Fruit fly (Drosophila melanogaster) whole organism, embryonic: ENCODE results near the gene CG8892.
A peak's percentile ranks its signal among the peaks of the same experiment; 100 is the strongest.

Experiments used
- Aef1 ChIP-seq: fragments of 200-800 bp; sonication (Bioruptor generic); IDR thresholded peaks from 3 replicates; pipeline ENCODE4 v1.3.6; 2022; ENCODE audit warnings: missing biosample characterization, missing genetic modification characterization
- Atf3 ChIP-seq: fragments of 200-800 bp; sonication (Bioruptor generic); optimal IDR thresholded peaks from 3 replicates; lab custom pipeline; 2016; ENCODE audit warnings: missing biosample characterization, missing genetic modification characterization
- Atf6 ChIP-seq: fragments of 200-800 bp; sonication (Bioruptor generic); IDR thresholded peaks from 2 replicates; pipeline ENCODE4 v1.3.6; 2022; ENCODE audit warnings: missing biosample characterization, missing genetic modification characterization
- CG12219 ChIP-seq: fragments of 200-800 bp; sonication (Bioruptor generic); optimal IDR thresholded peaks from 3 replicates; lab custom pipeline; 2018; ENCODE audit warnings: missing biosample characterization, mild to moderate bottlenecking, missing genetic modification characterization
- CG13424 ChIP-seq: fragments of 200-800 bp; sonication (Bioruptor generic); optimal IDR thresholded peaks from 2 replicates; lab custom pipeline; 2019; ENCODE audit warnings: missing biosample characterization, mild to moderate bottlenecking, missing genetic modification characterization, moderate library complexity
- CG13624 ChIP-seq: fragments of 200-800 bp; sonication (Bioruptor generic); optimal IDR thresholded peaks from 2 replicates; lab custom pipeline; 2016; ENCODE audit warnings: missing biosample characterization, missing genetic modification characterization
- CG14667 ChIP-seq: fragments of 200-800 bp; sonication (Bioruptor generic); IDR thresholded peaks from 2 replicates; pipeline ENCODE4 v1.3.6; 2022; ENCODE audit warnings: missing biosample characterization, missing genetic modification characterization
- CG15269 ChIP-seq: fragments of 200-800 bp; sonication (Bioruptor generic); optimal IDR thresholded peaks from 2 replicates; lab custom pipeline; 2018; ENCODE audit warnings: missing biosample characterization, mild to moderate bottlenecking, missing genetic modification characterization, moderate library complexity
- CG30403 ChIP-seq: fragments of 200-800 bp; sonication (Bioruptor generic); optimal IDR thresholded peaks from 3 replicates; lab custom pipeline; 2016; ENCODE audit warnings: missing biosample characterization, missing genetic modification characterization
- CG32532 ChIP-seq: fragments of 200-800 bp; sonication (Bioruptor generic); IDR thresholded peaks from 2 replicates; pipeline ENCODE4 v1.3.6; 2022; ENCODE audit warnings: missing biosample characterization, missing genetic modification characterization
- CG34376 ChIP-seq: fragments of 200-800 bp; sonication (Bioruptor generic); optimal IDR thresholded peaks from 2 replicates; lab custom pipeline; 2018; ENCODE audit warnings: missing biosample characterization, mild to moderate bottlenecking, missing genetic modification characterization
- CG3726 ChIP-seq: fragments of 200-800 bp; sonication (Bioruptor generic); IDR thresholded peaks from 3 replicates; pipeline ENCODE4, ENCODE4 v1.3.6; 2022; ENCODE audit warnings: missing biosample characterization, missing genetic modification characterization
- CG42726 ChIP-seq: fragments of 200-800 bp; sonication (Bioruptor generic); IDR thresholded peaks from 2 replicates; pipeline ENCODE4 v1.3.6; 2022; ENCODE audit warnings: missing biosample characterization, missing genetic modification characterization; ENCODE audit not compliant: partially characterized antibody
- CG43689 ChIP-seq: fragments of 200-800 bp; sonication (Bioruptor generic); IDR thresholded peaks from 2 replicates; pipeline ENCODE4 v1.3.6; 2022; ENCODE audit warnings: missing biosample characterization, missing genetic modification characterization
- CG5180 ChIP-seq: fragments of 200-800 bp; sonication (Bioruptor generic); optimal IDR thresholded peaks from 3 replicates; lab custom pipeline; 2017; ENCODE audit warnings: missing biosample characterization, missing genetic modification characterization, mild to moderate bottlenecking, moderate library complexity, missing genetic modification reagents
- CG6791 ChIP-seq: fragments of 200-800 bp; sonication (Bioruptor generic); IDR thresholded peaks from 3 replicates; pipeline ENCODE4 v1.3.6; 2022; ENCODE audit warnings: missing biosample characterization, missing genetic modification characterization; ENCODE audit not compliant: partially characterized antibody
- CG7745 ChIP-seq: fragments of 200-800 bp; sonication (Bioruptor generic); optimal IDR thresholded peaks from 2 replicates; lab custom pipeline; 2018; ENCODE audit warnings: missing biosample characterization, mild to moderate bottlenecking, missing genetic modification characterization, moderate library complexity
- CG7987 ChIP-seq: fragments of 200-800 bp; sonication (Bioruptor generic); optimal IDR thresholded peaks from 2 replicates; lab custom pipeline; 2018; ENCODE audit warnings: missing biosample characterization, mild to moderate bottlenecking, missing genetic modification characterization, moderate library complexity
- CG8290 ChIP-seq, 3 experiments: fragments of 200-800 bp; sonication (Bioruptor generic); optimal IDR thresholded peaks; 2 replicates each; lab custom pipeline; 2016 to 2019; ENCODE audit warnings: missing biosample characterization in 3 of 3, missing genetic modification characterization in 3 of 3, mild to moderate bottlenecking in 2 of 3, moderate library complexity in 1 of 3
- CG9609 ChIP-seq: fragments of 200-800 bp; sonication (Bioruptor generic); optimal IDR thresholded peaks from 3 replicates; lab custom pipeline; 2016; ENCODE audit warnings: missing biosample characterization, missing genetic modification characterization
- CG9797 ChIP-seq: fragments of 200-800 bp; sonication (Bioruptor generic); optimal IDR thresholded peaks from 3 replicates; lab custom pipeline; 2018; ENCODE audit warnings: missing biosample characterization, mild to moderate bottlenecking, missing genetic modification characterization
- CoRest ChIP-seq: fragments of 200-800 bp; sonication (Bioruptor generic); optimal IDR thresholded peaks from 3 replicates; lab custom pipeline; 2018; ENCODE audit warnings: missing biosample characterization, mild to moderate bottlenecking, missing genetic modification characterization, moderate library complexity
- Drgx ChIP-seq: fragments of 200-800 bp; sonication (Bioruptor generic); IDR thresholded peaks from 2 replicates; pipeline ENCODE4 v1.3.6; 2022; ENCODE audit warnings: missing biosample characterization, missing genetic modification characterization
- Fer2 ChIP-seq: fragments of 200-800 bp; sonication (Bioruptor generic); optimal IDR thresholded peaks from 2 replicates; lab custom pipeline; 2018; ENCODE audit warnings: missing biosample characterization, mild to moderate bottlenecking, missing genetic modification characterization, moderate library complexity
- Hand ChIP-seq: fragments of 200-800 bp; sonication (Bioruptor generic); optimal IDR thresholded peaks from 2 replicates; lab custom pipeline; 2017; ENCODE audit warnings: mild to moderate bottlenecking, missing biosample characterization, missing genetic modification reagents, missing genetic modification characterization
- Hey ChIP-seq: fragments of 200-800 bp; sonication (Bioruptor generic); optimal IDR thresholded peaks from 3 replicates; lab custom pipeline; 2018; ENCODE audit warnings: missing biosample characterization, mild to moderate bottlenecking, missing genetic modification characterization
- Hr51 ChIP-seq, 2 experiments: fragments of 200-800 bp; sonication (Bioruptor generic); optimal IDR thresholded peaks; 2 replicates in 1 of 2; 3 replicates in 1 of 2; lab custom pipeline; 2016 to 2018; ENCODE audit warnings: missing biosample characterization in 2 of 2, missing genetic modification characterization in 2 of 2, mild to moderate bottlenecking in 1 of 2, moderate library complexity in 1 of 2
- Med ChIP-seq: fragments of 200-800 bp; sonication (Bioruptor generic); peaks from one replicate; lab custom pipeline; 2016; ENCODE audit warnings: missing biosample characterization, missing genetic modification characterization, mild to moderate bottlenecking, inconsistent platforms, moderate library complexity
- Nf-YB ChIP-seq: fragments of 200-800 bp; sonication (Bioruptor generic); optimal IDR thresholded peaks from 3 replicates; lab custom pipeline; 2019; ENCODE audit warnings: missing biosample characterization, mild to moderate bottlenecking, missing genetic modification characterization, moderate library complexity
- Optix ChIP-seq: fragments of 200-800 bp; sonication (Bioruptor generic); IDR thresholded peaks from 3 replicates; pipeline ENCODE4 v1.3.6; 2022; ENCODE audit warnings: missing biosample characterization, missing genetic modification characterization
- Rx ChIP-seq: fragments of 200-800 bp; sonication (Bioruptor generic); IDR thresholded peaks from 2 replicates; pipeline ENCODE4 v1.3.6; 2022; ENCODE audit warnings: missing biosample characterization, missing genetic modification characterization
- Sox102F ChIP-seq: fragments of 200-800 bp; sonication (Bioruptor generic); optimal IDR thresholded peaks from 2 replicates; lab custom pipeline; 2018; ENCODE audit warnings: missing biosample characterization, mild to moderate bottlenecking, missing genetic modification characterization, moderate library complexity
- TFAM ChIP-seq: fragments of 200-800 bp; sonication (Bioruptor generic); optimal IDR thresholded peaks from 2 replicates; lab custom pipeline; 2017; ENCODE audit warnings: missing biosample characterization, missing genetic modification characterization, inconsistent platforms
- ato ChIP-seq: fragments of 200-800 bp; sonication (Bioruptor generic); IDR thresholded peaks from 2 replicates; pipeline ENCODE4 v1.3.6; 2022; ENCODE audit warnings: missing biosample characterization, missing genetic modification characterization; ENCODE audit not compliant: partially characterized antibody
- btn ChIP-seq: fragments of 200-800 bp; sonication (Bioruptor generic); optimal IDR thresholded peaks from 2 replicates; lab custom pipeline; 2016; ENCODE audit warnings: missing biosample characterization, missing genetic modification characterization
- esg ChIP-seq: fragments of 200-800 bp; sonication (Bioruptor generic); conservative IDR thresholded peaks from 2 replicates; pipeline ENCODE4 v1.3.6; 2022; ENCODE audit warnings: missing biosample characterization, missing genetic modification characterization
- exex ChIP-seq: fragments of 200-800 bp; sonication (Bioruptor generic); optimal IDR thresholded peaks from 4 replicates; lab custom pipeline; 2018; ENCODE audit warnings: missing biosample characterization, mild to moderate bottlenecking, missing genetic modification characterization, moderate library complexity
- knrl ChIP-seq: fragments of 200-800 bp; sonication (Bioruptor generic); IDR thresholded peaks from 3 replicates; pipeline ENCODE4 v1.3.6; 2022; ENCODE audit warnings: missing biosample characterization, missing genetic modification characterization; ENCODE audit not compliant: partially characterized antibody
- lab ChIP-seq: fragments of 200-800 bp; sonication (Bioruptor generic); optimal IDR thresholded peaks from 3 replicates; lab custom pipeline; 2017; ENCODE audit warnings: missing biosample characterization, missing genetic modification characterization, mild to moderate bottlenecking, moderate library complexity, missing genetic modification reagents
- org-1 ChIP-seq: fragments of 200-800 bp; sonication (Bioruptor generic); optimal IDR thresholded peaks from 2 replicates; lab custom pipeline; 2017; ENCODE audit warnings: missing biosample characterization, missing genetic modification characterization
- otp ChIP-seq: fragments of 200-800 bp; sonication (Bioruptor generic); IDR thresholded peaks from 3 replicates; pipeline ENCODE4, ENCODE4 v1.3.6; 2022; ENCODE audit warnings: missing biosample characterization, missing genetic modification characterization
- pho ChIP-seq: fragments of 200-800 bp; sonication (Bioruptor generic); optimal IDR thresholded peaks from 2 replicates; lab custom pipeline; 2016; ENCODE audit warnings: missing biosample characterization, missing genetic modification characterization
- pros ChIP-seq: fragments of 200-800 bp; sonication (Bioruptor generic); optimal IDR thresholded peaks from 3 replicates; lab custom pipeline; 2019; ENCODE audit warnings: missing biosample characterization, mild to moderate bottlenecking, missing genetic modification characterization, moderate library complexity
- ranshi ChIP-seq: fragments of 200-800 bp; sonication (Bioruptor generic); IDR thresholded peaks from 2 replicates; pipeline ENCODE4 v1.3.6; 2022; ENCODE audit warnings: missing biosample characterization, missing genetic modification characterization
- run ChIP-seq: fragments of 200-800 bp; sonication (Bioruptor generic); optimal IDR thresholded peaks from 3 replicates; lab custom pipeline; 2018; ENCODE audit warnings: missing biosample characterization, mild to moderate bottlenecking, missing genetic modification characterization
- slp2 ChIP-seq: fragments of 200-800 bp; sonication (Bioruptor generic); optimal IDR thresholded peaks from 2 replicates; lab custom pipeline; 2016; ENCODE audit warnings: missing biosample characterization, missing genetic modification characterization
- vnd ChIP-seq: fragments of 200-800 bp; sonication (Bioruptor generic); IDR thresholded peaks from 3 replicates; pipeline ENCODE4 v1.3.6; 2022; ENCODE audit warnings: missing biosample characterization, missing genetic modification characterization; ENCODE audit not compliant: partially characterized antibody
- zfh2 ChIP-seq: fragments of 200-800 bp; sonication (Bioruptor generic); optimal IDR thresholded peaks from 2 replicates; lab custom pipeline; 2016; ENCODE audit warnings: missing biosample characterization, missing genetic modification characterization

CG8892 gene

DNA sequence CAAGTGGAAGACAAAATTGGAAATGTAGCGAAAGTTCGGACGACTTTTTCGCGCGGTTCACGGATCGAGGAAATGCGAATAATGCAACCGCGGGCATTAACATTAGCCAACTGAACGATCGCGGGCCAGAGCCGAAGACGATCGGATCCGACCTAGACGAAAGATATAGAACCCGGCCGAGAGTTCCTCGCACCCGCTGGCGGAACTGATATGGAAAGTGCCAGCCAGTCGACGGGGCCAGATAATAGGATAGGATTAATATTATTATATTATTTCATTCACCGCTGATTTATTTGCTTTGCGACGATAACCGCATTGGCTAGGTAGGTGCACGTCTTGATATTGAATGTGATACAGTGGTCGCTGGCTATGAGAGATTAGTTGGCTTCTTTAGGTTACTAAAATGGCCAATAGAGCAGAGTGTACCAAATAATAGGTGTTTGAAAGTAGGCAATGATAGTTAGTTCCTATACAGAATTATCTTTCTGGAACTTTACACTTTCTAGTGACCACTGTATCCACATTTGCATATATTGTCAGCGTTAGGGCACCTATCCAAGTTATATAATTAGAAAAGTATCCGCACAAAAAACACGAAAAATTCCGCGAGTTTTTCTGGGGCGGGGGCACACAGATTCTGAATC, 18.1 kb upstream of the CG8892 start (continued):
- TF ChIP-seq CoRest (tag; lab: Kevin White, UChicago) (peak; percentile 75), Atf6 (peak; percentile 70; the same call in 1 of the 2 replicates), CG13624 (GFP tag; lab: Kevin White, UChicago) (peak; percentile 55), CG7745 (tag; lab: Kevin White, UChicago) (no peak), CG6791 (GFP tag; lab: Robert Waterston, UW) (no peak), Hand (peak; percentile 11), Sox102F (GFP tag; lab: Kevin White, UChicago) (peak; percentile 76), run (tag; lab: Kevin White, UChicago) (no peak), Hey (tag; lab: Kevin White, UChicago) (peak; percentile 4), CG12219 (GFP tag; lab: Kevin White, UChicago) (peak; percentile 58), pho (GFP tag; lab: Kevin White, UChicago) (peak; percentile 2), Rx (peak; percentile 64), esg (GFP tag; lab: Robert Waterston, UW) (peak; percentile 70), TFAM (GFP tag; lab: Kevin White, UChicago) (no peak), CG15269 (peak; percentile 80), exex (tag; lab: Kevin White, UChicago) (peak; percentile 77), CG5180 (GFP tag; lab: Kevin White, UChicago) (peak; percentile 22), CG3726 (GFP tag; lab: Robert Waterston, UW) (0 out of 3 replicates have a peak, but pooled peaks have one; percentile 51), Hr51 (GFP tag; optimal IDR thresholded peaks at IDR 0.05; lab: Kevin White, UChicago) (peak; percentile 36 to 64), ato (no peak), CG13424 (tag; lab: Kevin White, UChicago) (peak; percentile 64), CG30403 (GFP tag; lab: Kevin White, UChicago) (peak; percentile 49), CG7987 (GFP tag; lab: Kevin White, UChicago) (no peak), CG8290 (GFP tag; optimal IDR thresholded peaks at IDR 0.05; lab: Kevin White, UChicago) (no peak), CG8290 (tag; optimal IDR thresholded peaks at IDR 0.05; lab: Kevin White, UChicago) (peak; percentile 75 to 90), pros (GFP tag; lab: Kevin White, UChicago) (no peak), CG9797 (GFP tag; lab: Kevin White, UChicago) (no peak), Aef1 (peak; percentile 72), CG43689 (GFP tag; lab: Robert Waterston, UW) (peak; percentile 56; the same call in 1 of the 2 replicates), slp2 (GFP tag; lab: Kevin White, UChicago) (peak; percentile 56), lab (GFP tag; lab: Kevin White, UChicago) (peak; percentile 87), CG32532 (GFP tag; lab: Robert Waterston, UW) (peak; percentile 84), vnd (GFP tag; lab: Robert Waterston, UW) (no peak), CG9609 (GFP tag; lab: Kevin White, UChicago) (peak; percentile 28), Fer2 (tag; lab: Kevin White, UChicago) (peak; percentile 40), btn (GFP tag; lab: Kevin White, UChicago) (peak; percentile 75), ranshi (GFP tag; lab: Robert Waterston, UW) (peak; percentile 70; the same call in 1 of the 2 replicates), Drgx (peak; percentile 90), knrl (GFP tag; lab: Robert Waterston, UW) (no peak), CG42726 (no peak), otp (GFP tag; lab: Robert Waterston, UW) (peak; percentile 61; the same call in 2 of the 3 replicates), org-1 (GFP tag; lab: Kevin White, UChicago) (peak; percentile 14), Nf-YB (GFP tag; lab: Kevin White, UChicago) (peak; percentile 11), zfh2 (peak; percentile 46), CG14667 (GFP tag; lab: Robert Waterston, UW) (peak; percentile 65), Atf3 (GFP tag; lab: Kevin White, UChicago) (no peak), Med (peak; percentile 96), CG34376 (peak; percentile 42), Optix (GFP tag; lab: Robert Waterston, UW) (peak; percentile 64; the same call in 2 of the 3 replicates)
